Worm (Caenorhabditis elegans) whole organism, early embryonic: Measurements from ENCODE around the gene sra-10.

Experiments used
- F13C5.2 ChIP-seq: sonication (generic microtip); optimal IDR thresholded peaks from 2 replicates; lab custom pipeline; 2017; ENCODE audit warnings: mild to moderate bottlenecking, missing genetic modification characterization, inconsistent platforms, missing compliant biosample characterization
- ama-1 ChIP-seq: fragments of 150-350 bp; optimal IDR thresholded peaks from 2 replicates; lab custom pipeline; 2014
- ceh-13 ChIP-seq: fragments of 200-800 bp; sonication (Bioruptor generic); optimal IDR thresholded peaks from 2 replicates; lab custom pipeline; 2018; ENCODE audit warnings: mild to moderate bottlenecking, missing genetic modification characterization, missing compliant biosample characterization
- ceh-36 ChIP-seq: sonication (generic microtip); optimal IDR thresholded peaks from 2 replicates; lab custom pipeline; 2016; ENCODE audit warnings: missing genetic modification characterization, inconsistent platforms, missing compliant biosample characterization
- ets-7 ChIP-seq: sonication (generic microtip); optimal IDR thresholded peaks from 2 replicates; lab custom pipeline; 2016; ENCODE audit warnings: missing genotype, missing genetic modification characterization, missing compliant biosample characterization
- flt-1 ChIP-seq: fragments of 200-800 bp; sonication (Bioruptor generic); IDR thresholded peaks from 2 replicates; pipeline ENCODE4 v1.3.6; 2022; ENCODE audit warnings: missing genetic modification characterization, missing compliant biosample characterization
- hmbx-1 ChIP-seq: sonication (generic microtip); optimal IDR thresholded peaks from 2 replicates; lab custom pipeline; 2016; ENCODE audit warnings: mild to moderate bottlenecking, missing genetic modification characterization, missing compliant biosample characterization
- hmg-4 ChIP-seq: fragments of 200-800 bp; sonication (Bioruptor generic); optimal IDR thresholded peaks from 2 replicates; lab custom pipeline; 2018; ENCODE audit warnings: mild to moderate bottlenecking, missing genetic modification characterization, missing compliant biosample characterization
- scrt-1 ChIP-seq: fragments of 200-800 bp; sonication (Bioruptor generic); IDR thresholded peaks from 2 replicates; pipeline ENCODE4 v1.3.6; 2022; ENCODE audit warnings: missing genetic modification characterization, missing compliant biosample characterization
- sea-1 ChIP-seq: fragments of 200-800 bp; sonication (Bioruptor generic); conservative IDR thresholded peaks from 2 replicates; pipeline ENCODE4 v1.3.6; 2022; ENCODE audit warnings: missing genetic modification characterization, missing compliant biosample characterization
- tbx-11 ChIP-seq: fragments of 200-800 bp; sonication (Bioruptor generic); IDR thresholded peaks from 2 replicates; pipeline ENCODE4 v1.3.6; 2022; ENCODE audit warnings: missing genetic modification characterization, missing compliant biosample characterization
- tbx-37 ChIP-seq: fragments of 200-800 bp; sonication (Bioruptor generic); conservative IDR thresholded peaks from 2 replicates; pipeline ENCODE4 v1.3.6; 2022; ENCODE audit warnings: missing genetic modification reagents, missing genetic modification characterization, missing compliant biosample characterization
- tra-4 ChIP-seq: sonication (generic microtip); optimal IDR thresholded peaks from 2 replicates; lab custom pipeline; 2017; ENCODE audit warnings: missing genetic modification characterization, missing compliant biosample characterization

DNA sequence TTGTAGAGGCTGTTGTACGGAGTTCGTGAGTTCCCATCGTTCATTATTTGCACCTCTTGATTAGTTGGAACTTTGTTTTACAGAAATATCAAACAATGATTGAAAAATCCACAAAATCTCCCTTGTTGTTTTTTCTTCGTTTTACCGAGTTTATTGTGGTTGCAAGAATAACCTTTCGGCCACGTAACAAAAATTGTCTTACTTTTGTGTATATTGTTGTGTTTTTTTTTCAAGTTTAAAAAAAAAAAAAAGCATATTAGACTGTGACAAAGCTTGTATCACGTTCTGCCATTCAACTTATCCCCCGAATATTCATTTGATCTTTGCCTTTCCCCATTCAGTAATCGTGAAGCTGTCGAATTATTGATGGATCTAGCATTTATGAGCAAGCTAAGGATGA, 22.3 kb upstream of the sra-10 start, which contains the start of gene F44F4.10:
- TF ChIP-seq ama-1 (lab: Kevin White, UChicago) (no peak), F13C5.2 (tag; lab: Kevin White, UChicago) (no peak), tra-4 (no peak), sea-1 (GFP tag; lab: Robert Waterston, UW) (no peak), scrt-1 (GFP tag; lab: Robert Waterston, UW) (no peak), tbx-37 (GFP tag; lab: Robert Waterston, UW) (no peak), ets-7 (no peak), ceh-36 (tag; lab: Kevin White, UChicago) (no peak), hmg-4 (GFP tag; lab: Kevin White, UChicago) (no peak), hmbx-1 (tag; lab: Kevin White, UChicago) (no peak), ceh-13 (GFP tag; lab: Kevin White, UChicago) (no peak), tbx-11 (no peak), flt-1 (GFP tag; lab: Robert Waterston, UW) (no peak)
